Worm (Caenorhabditis elegans): ENCODE data around the gene C05C8.5.

DNA sequence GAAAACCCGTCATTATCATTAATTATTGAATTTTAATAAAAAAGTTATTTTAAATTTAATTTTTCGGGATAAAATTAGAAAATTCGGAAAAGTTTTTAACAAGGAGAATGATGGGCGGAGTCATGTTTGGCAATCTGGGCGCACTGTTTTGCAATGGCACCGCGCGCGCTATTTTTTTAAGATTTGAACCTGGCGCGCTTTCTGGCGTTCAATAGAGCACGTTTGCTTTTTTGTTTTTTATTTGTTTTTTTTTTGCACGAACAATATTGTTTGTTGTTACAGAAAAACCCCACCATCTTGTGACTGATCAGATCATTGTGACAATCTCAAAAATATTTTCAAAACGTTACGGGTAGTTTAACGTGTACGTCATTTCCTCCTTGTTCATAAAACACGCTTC is 2.5 kb upstream of the C05C8.5 start, which contains the start of gene hyls-1:
- TF ChIP-seq aly-2 (tag; optimal IDR thresholded peaks at IDR 0.05) (peak; percentile 32), unc-130 (tag; optimal IDR thresholded peaks at IDR 0.05) (peak; percentile 78), dsc-1 (tag; optimal IDR thresholded peaks at IDR 0.05) (peak; percentile 82), fkh-8 (tag; optimal IDR thresholded peaks at IDR 0.05) (peak; percentile 68), unc-62 (GFP tag; optimal IDR thresholded peaks at IDR 0.05) (no peak), efl-3 (GFP tag; optimal IDR thresholded peaks at IDR 0.05) (no peak), mab-9 (GFP tag; IDR thresholded peaks at IDR 0.05) (no peak), jun-1 (tag; optimal IDR thresholded peaks at IDR 0.05) (peak; percentile 64), lin-15B (tag; optimal IDR thresholded peaks at IDR 0.05) (peak; percentile 89)

All from whole organism, L1 larva.